Fruit fly (Drosophila melanogaster): ENCODE results near the gene CG6005.

Gene CG6005

dm6 chr3R:18993159-18993558, 30.7 kb downstream of the CG6005 start:
- TF ChIP-seq h (optimal IDR thresholded peaks at IDR 0.05) (no peak), psq (optimal IDR thresholded peaks at IDR 0.05) (no peak), Sin3A (optimal IDR thresholded peaks at IDR 0.05) (no peak), insv (optimal IDR thresholded peaks at IDR 0.05) (no peak), Myc (optimal IDR thresholded peaks at IDR 0.05) (no peak), ttk (optimal IDR thresholded peaks at IDR 0.05) (no peak)

dm6 chr3R:18991721-18992120, 32.1 kb downstream of the CG6005 start:
- TF ChIP-seq h (optimal IDR thresholded peaks at IDR 0.05) (no peak), Sin3A (optimal IDR thresholded peaks at IDR 0.05) (no peak), ttk (optimal IDR thresholded peaks at IDR 0.05) (no peak), psq (optimal IDR thresholded peaks at IDR 0.05) (no peak), Myc (optimal IDR thresholded peaks at IDR 0.05) (no peak)

- no peak for TF ChIP-seq psq (optimal IDR thresholded peaks at IDR 0.05)
- TF ChIP-seq h (optimal IDR thresholded peaks at IDR 0.05) = no peak
- TF ChIP-seq insv (optimal IDR thresholded peaks at IDR 0.05) = no peak
- TF ChIP-seq Myc (optimal IDR thresholded peaks at IDR 0.05) = no peak
- TF ChIP-seq Sin3A (optimal IDR thresholded peaks at IDR 0.05) = no peak
- no peak for TF ChIP-seq ttk (optimal IDR thresholded peaks at IDR 0.05)
Measured at dm6 chr3R:18990514-18990913, 33.3 kb downstream of the CG6005 start.

- TF ChIP-seq ttk (optimal IDR thresholded peaks at IDR 0.05) (no peak), psq (optimal IDR thresholded peaks at IDR 0.05) (no peak), Myc (optimal IDR thresholded peaks at IDR 0.05) (no peak), h (optimal IDR thresholded peaks at IDR 0.05) (no peak), insv (optimal IDR thresholded peaks at IDR 0.05) (no peak), Sin3A (optimal IDR thresholded peaks at IDR 0.05) (no peak)
Measured at dm6 chr3R:18989819-18990137, 34.1 kb downstream of the CG6005 start.

dm6 chr3R:18988957-18989818, 34.6 kb downstream of the CG6005 start:
- TF ChIP-seq Sin3A (optimal IDR thresholded peaks at IDR 0.05) = no peak
- no peak for TF ChIP-seq ttk (optimal IDR thresholded peaks at IDR 0.05)
- TF ChIP-seq insv (optimal IDR thresholded peaks at IDR 0.05) = no peak
- TF ChIP-seq Myc (optimal IDR thresholded peaks at IDR 0.05) = no peak
- TF ChIP-seq h (optimal IDR thresholded peaks at IDR 0.05) = no peak
- no peak for TF ChIP-seq psq (optimal IDR thresholded peaks at IDR 0.05)

dm6 chr3R:18987428-18988416, 36.1 kb downstream of the CG6005 start:
- TF ChIP-seq Sin3A (optimal IDR thresholded peaks at IDR 0.05) (no peak), ttk (optimal IDR thresholded peaks at IDR 0.05) (no peak), Myc (optimal IDR thresholded peaks at IDR 0.05) (no peak), h (optimal IDR thresholded peaks at IDR 0.05) (no peak), insv (optimal IDR thresholded peaks at IDR 0.05) (no peak), psq (optimal IDR thresholded peaks at IDR 0.05) (no peak)

- TF ChIP-seq ttk (optimal IDR thresholded peaks at IDR 0.05) = no peak
- TF ChIP-seq Sin3A (optimal IDR thresholded peaks at IDR 0.05) = no peak
- no peak for TF ChIP-seq insv (optimal IDR thresholded peaks at IDR 0.05)
- no peak for TF ChIP-seq Myc (optimal IDR thresholded peaks at IDR 0.05)
- no peak for TF ChIP-seq h (optimal IDR thresholded peaks at IDR 0.05)
- TF ChIP-seq psq (optimal IDR thresholded peaks at IDR 0.05) = no peak
Measured at dm6 chr3R:18986089-18986887, 37.5 kb downstream of the CG6005 start.

dm6 chr3R:18985114-18985785, 38.6 kb downstream of the CG6005 start:
- TF ChIP-seq ttk (optimal IDR thresholded peaks at IDR 0.05) = no peak
- TF ChIP-seq psq (optimal IDR thresholded peaks at IDR 0.05) = no peak
- no peak for TF ChIP-seq Myc (optimal IDR thresholded peaks at IDR 0.05)
- TF ChIP-seq h (optimal IDR thresholded peaks at IDR 0.05) = no peak
- TF ChIP-seq insv (optimal IDR thresholded peaks at IDR 0.05) = no peak
- no peak for TF ChIP-seq Sin3A (optimal IDR thresholded peaks at IDR 0.05)

dm6 chr3R:18983614-18984185, 40.1 kb downstream of the CG6005 start, which contains the start of the genes snRNP-U1-C and gukh:
Gene snRNP-U1-C, minus strand, starts transcription at chr3R:18983650.
Gene gukh, plus strand, starts transcription at chr3R:18984025.
- TF ChIP-seq h (optimal IDR thresholded peaks at IDR 0.05) (no peak), psq (optimal IDR thresholded peaks at IDR 0.05) (no peak), Sin3A (optimal IDR thresholded peaks at IDR 0.05) (no peak)

dm6 chr3R:18980863-18981536, 42.8 kb downstream of the CG6005 start, which contains the start of the genes dnk and Smu1:
Gene dnk, plus strand, starts transcription at chr3R:18980995.
Gene Smu1, minus strand, starts transcription at chr3R:18981324.
- TF ChIP-seq Myc (optimal IDR thresholded peaks at IDR 0.05) (no peak), h (optimal IDR thresholded peaks at IDR 0.05) (no peak), psq (optimal IDR thresholded peaks at IDR 0.05) (no peak), ttk (optimal IDR thresholded peaks at IDR 0.05) (no peak), insv (optimal IDR thresholded peaks at IDR 0.05) (no peak), Sin3A (optimal IDR thresholded peaks at IDR 0.05) (no peak)

Data from Kc167 (cell line).